Fruit fly (Drosophila melanogaster) whole organism, prepupa: Measurements from ENCODE around the gene Tap42.

Experiments
- CG10631 ChIP-seq: fragments of 200-800 bp; sonication (Bioruptor generic); optimal IDR thresholded peaks from 2 replicates; lab custom pipeline; 2016; ENCODE audit warnings: missing biosample characterization, missing genetic modification characterization
- CG10669 ChIP-seq: fragments of 200-800 bp; sonication (Bioruptor generic); optimal IDR thresholded peaks from 3 replicates; lab custom pipeline; 2018; ENCODE audit warnings: missing biosample characterization, mild to moderate bottlenecking, missing genetic modification characterization, moderate library complexity
- CG11294 ChIP-seq: fragments of 200-800 bp; sonication (Bioruptor generic); IDR thresholded peaks from 2 replicates; pipeline ENCODE4 v1.3.6; 2022; ENCODE audit warnings: missing biosample characterization, missing genetic modification characterization
- CG11762 ChIP-seq: fragments of 200-800 bp; sonication (Bioruptor generic); optimal IDR thresholded peaks from 3 replicates; lab custom pipeline; 2016; ENCODE audit warnings: missing biosample characterization, missing genetic modification characterization; ENCODE audit not compliant: insufficient read depth
- CG11902 ChIP-seq: fragments of 200-800 bp; sonication (Bioruptor generic); optimal IDR thresholded peaks from 3 replicates; lab custom pipeline; 2016; ENCODE audit warnings: missing biosample characterization, missing genetic modification characterization
- CG15336 ChIP-seq: fragments of 200-800 bp; sonication (Bioruptor generic); IDR thresholded peaks from 2 replicates; pipeline ENCODE4 v1.3.6; 2022; ENCODE audit warnings: missing biosample characterization, missing genetic modification characterization
- CG1621 ChIP-seq: fragments of 200-800 bp; sonication (Bioruptor generic); optimal IDR thresholded peaks from 3 replicates; lab custom pipeline; 2018; ENCODE audit warnings: missing biosample characterization, mild to moderate bottlenecking, missing genetic modification characterization
- CG16779 ChIP-seq: fragments of 200-800 bp; sonication (Bioruptor generic); optimal IDR thresholded peaks from 3 replicates; lab custom pipeline; 2017; ENCODE audit warnings: missing biosample characterization, mild to moderate bottlenecking, missing genetic modification characterization
- CG3032 ChIP-seq: fragments of 200-800 bp; optimal IDR thresholded peaks from 2 replicates; lab custom pipeline; 2019; ENCODE audit warnings: missing biosample characterization, mild to moderate bottlenecking, missing genetic modification characterization, moderate library complexity
- CG31627 ChIP-seq: fragments of 200-800 bp; sonication (Bioruptor generic); optimal IDR thresholded peaks from 3 replicates; lab custom pipeline; 2016; ENCODE audit warnings: missing biosample characterization, missing genetic modification characterization
- CG32006 ChIP-seq: fragments of 200-800 bp; sonication (Bioruptor generic); optimal IDR thresholded peaks from 3 replicates; lab custom pipeline; 2017; ENCODE audit warnings: missing biosample characterization, mild to moderate bottlenecking, missing genetic modification characterization
- CG34406 ChIP-seq: fragments of 200-800 bp; sonication (Bioruptor generic); optimal IDR thresholded peaks from 3 replicates; lab custom pipeline; 2016; ENCODE audit warnings: missing biosample characterization, missing genetic modification characterization
- CG3919 ChIP-seq: fragments of 200-800 bp; sonication (Bioruptor generic); optimal IDR thresholded peaks from 3 replicates; lab custom pipeline; 2016; ENCODE audit warnings: missing biosample characterization, missing genetic modification characterization
- CG4318 ChIP-seq: fragments of 200-800 bp; sonication (Bioruptor generic); optimal IDR thresholded peaks from 3 replicates; lab custom pipeline; 2017; ENCODE audit warnings: missing biosample characterization, mild to moderate bottlenecking, missing genetic modification characterization
- CG6163 ChIP-seq: fragments of 200-800 bp; sonication (Bioruptor generic); IDR thresholded peaks from 3 replicates; pipeline ENCODE4 v1.3.6; 2022; ENCODE audit warnings: missing biosample characterization, missing genetic modification characterization
- CG6276 ChIP-seq: fragments of 200-800 bp; sonication (Bioruptor generic); optimal IDR thresholded peaks from 2 replicates; lab custom pipeline; 2017; ENCODE audit warnings: missing biosample characterization, mild to moderate bottlenecking, missing genetic modification characterization
- CG6792 ChIP-seq: fragments of 200-800 bp; sonication (Bioruptor generic); optimal IDR thresholded peaks from 3 replicates; lab custom pipeline; 2016; ENCODE audit warnings: missing biosample characterization, missing genetic modification characterization
- CG6808 ChIP-seq: fragments of 200-800 bp; sonication (Bioruptor generic); optimal IDR thresholded peaks from 3 replicates; lab custom pipeline; 2017; ENCODE audit warnings: missing biosample characterization, missing genetic modification characterization, mild to moderate bottlenecking, moderate library complexity, missing genetic modification reagents
- CG6854 ChIP-seq: fragments of 200-800 bp; sonication (Bioruptor generic); optimal IDR thresholded peaks from 2 replicates; lab custom pipeline; 2017; ENCODE audit warnings: missing biosample characterization, mild to moderate bottlenecking, missing genetic modification characterization
- CG7368 ChIP-seq: fragments of 200-800 bp; sonication (Bioruptor generic); optimal IDR thresholded peaks from 3 replicates; lab custom pipeline; 2016; ENCODE audit warnings: missing biosample characterization, missing genetic modification characterization
- CG8119 ChIP-seq: fragments of 200-800 bp; sonication (Bioruptor generic); IDR thresholded peaks from 3 replicates; pipeline ENCODE4 v1.3.6; 2022; ENCODE audit warnings: missing biosample characterization, missing genetic modification characterization
- CG8319 ChIP-seq: fragments of 200-800 bp; sonication (Bioruptor generic); optimal IDR thresholded peaks from 3 replicates; lab custom pipeline; 2016; ENCODE audit warnings: missing biosample characterization, missing genetic modification characterization
- CG8632 ChIP-seq: fragments of 200-800 bp; sonication (Bioruptor generic); optimal IDR thresholded peaks from 3 replicates; lab custom pipeline; 2016; ENCODE audit warnings: missing biosample characterization, missing genetic modification characterization
- CG9139 ChIP-seq: fragments of 200-800 bp; sonication (Bioruptor generic); optimal IDR thresholded peaks from 3 replicates; lab custom pipeline; 2017; ENCODE audit warnings: missing biosample characterization, mild to moderate bottlenecking, missing genetic modification characterization
- Eip75B ChIP-seq: fragments of 200-800 bp; sonication (Bioruptor generic); optimal IDR thresholded peaks from 3 replicates; lab custom pipeline; 2016; ENCODE audit warnings: missing biosample characterization, missing genetic modification characterization
- Eip78C ChIP-seq: fragments of 200-800 bp; sonication (Bioruptor generic); peaks from one replicate; lab custom pipeline; 2016; ENCODE audit warnings: missing biosample characterization, missing genetic modification characterization
- Eip93F ChIP-seq: fragments of 200-800 bp; sonication (Bioruptor generic); optimal IDR thresholded peaks from 2 replicates; lab custom pipeline; 2016; ENCODE audit warnings: missing biosample characterization, mild to moderate bottlenecking, missing genetic modification characterization
- Ets96B ChIP-seq: fragments of 200-800 bp; optimal IDR thresholded peaks from 2 replicates; lab custom pipeline; 2019; ENCODE audit warnings: missing biosample characterization, mild to moderate bottlenecking, missing genetic modification characterization, moderate library complexity
- Hr38 ChIP-seq: sonication (Bioruptor generic); optimal IDR thresholded peaks from 2 replicates; lab custom pipeline; 2016; ENCODE audit warnings: missing biosample characterization, missing genetic modification characterization
- Hr39 ChIP-seq: fragments of 200-800 bp; sonication (Bioruptor generic); optimal IDR thresholded peaks from 2 replicates; lab custom pipeline; 2016; ENCODE audit warnings: missing biosample characterization, missing genetic modification characterization
- Hr4 ChIP-seq: fragments of 200-800 bp; sonication (Bioruptor generic); optimal IDR thresholded peaks from 3 replicates; lab custom pipeline; 2016; ENCODE audit warnings: missing biosample characterization, missing genetic modification characterization
- Lpt ChIP-seq: fragments of 200-800 bp; sonication (Bioruptor generic); optimal IDR thresholded peaks from 3 replicates; lab custom pipeline; 2016; ENCODE audit warnings: missing biosample characterization, missing genetic modification characterization
- Met ChIP-seq: fragments of 200-800 bp; sonication (Bioruptor generic); optimal IDR thresholded peaks from 3 replicates; lab custom pipeline; 2016; ENCODE audit warnings: missing biosample characterization, missing genetic modification characterization
- OdsH ChIP-seq: fragments of 200-800 bp; sonication (Bioruptor generic); optimal IDR thresholded peaks from 3 replicates; lab custom pipeline; 2016; ENCODE audit warnings: missing biosample characterization, missing genetic modification characterization
- Smox ChIP-seq: fragments of 200-800 bp; sonication (Bioruptor generic); optimal IDR thresholded peaks from 3 replicates; lab custom pipeline; 2016; ENCODE audit warnings: missing biosample characterization, missing genetic modification characterization
- Sox102F ChIP-seq: fragments of 200-800 bp; sonication (Bioruptor generic); optimal IDR thresholded peaks from 2 replicates; lab custom pipeline; 2016; ENCODE audit warnings: missing biosample characterization, mild to moderate bottlenecking, missing genetic modification characterization
- Sox15 ChIP-seq: fragments of 200-800 bp; sonication (Bioruptor generic); optimal IDR thresholded peaks from 3 replicates; lab custom pipeline; 2016; ENCODE audit warnings: missing biosample characterization, missing genetic modification characterization
- acj6 ChIP-seq: fragments of 200-800 bp; sonication (Bioruptor generic); optimal IDR thresholded peaks from 3 replicates; lab custom pipeline; 2016; ENCODE audit warnings: missing biosample characterization, missing genetic modification characterization
- cyc ChIP-seq: fragments of 200-800 bp; sonication (Bioruptor generic); optimal IDR thresholded peaks from 3 replicates; lab custom pipeline; 2016; ENCODE audit warnings: missing biosample characterization, missing genetic modification characterization
- dac ChIP-seq: fragments of 200-800 bp; sonication (Bioruptor generic); optimal IDR thresholded peaks from 2 replicates; lab custom pipeline; 2017; ENCODE audit warnings: missing biosample characterization, mild to moderate bottlenecking, missing genetic modification characterization
- eg ChIP-seq: fragments of 200-800 bp; sonication (Bioruptor generic); IDR thresholded peaks from 3 replicates; pipeline ENCODE4 v1.3.6; 2022; ENCODE audit warnings: missing biosample characterization, missing genetic modification characterization
- esn ChIP-seq: fragments of 200-800 bp; sonication (Bioruptor generic); optimal IDR thresholded peaks from 2 replicates; lab custom pipeline; 2016; ENCODE audit warnings: missing biosample characterization, mild to moderate bottlenecking, missing genetic modification characterization, moderate library complexity
- fd59A ChIP-seq: fragments of 200-800 bp; sonication (Bioruptor generic); optimal IDR thresholded peaks from 2 replicates; lab custom pipeline; 2017; ENCODE audit warnings: missing biosample characterization, mild to moderate bottlenecking, missing genetic modification characterization, missing genetic modification reagents
- fkh ChIP-seq: fragments of 200-800 bp; sonication (Bioruptor generic); optimal IDR thresholded peaks from 3 replicates; lab custom pipeline; 2017; ENCODE audit warnings: missing biosample characterization, mild to moderate bottlenecking, missing genetic modification characterization, moderate library complexity
- lz ChIP-seq: fragments of 200-800 bp; sonication (Bioruptor generic); optimal IDR thresholded peaks from 3 replicates; lab custom pipeline; 2016; ENCODE audit warnings: missing biosample characterization, missing genetic modification characterization
- net ChIP-seq: fragments of 200-800 bp; sonication (Bioruptor generic); optimal IDR thresholded peaks from 3 replicates; lab custom pipeline; 2016; ENCODE audit warnings: missing biosample characterization, missing genetic modification characterization
- pdm3 ChIP-seq: fragments of 200-800 bp; sonication (Bioruptor generic); optimal IDR thresholded peaks from 3 replicates; lab custom pipeline; 2016; ENCODE audit warnings: missing biosample characterization, missing genetic modification characterization
- salr ChIP-seq, 2 experiments: fragments of 200-800 bp; sonication (Bioruptor generic); optimal IDR thresholded peaks; 3 replicates each; lab custom pipeline; 2016 to 2018; ENCODE audit warnings: missing biosample characterization in 2 of 2, missing genetic modification characterization in 2 of 2, mild to moderate bottlenecking in 1 of 2
- spab ChIP-seq: fragments of 200-800 bp; sonication (Bioruptor generic); optimal IDR thresholded peaks from 2 replicates; lab custom pipeline; 2017; ENCODE audit warnings: missing biosample characterization, mild to moderate bottlenecking, missing genetic modification characterization, missing genetic modification reagents
- ss ChIP-seq, 2 experiments: fragments of 200-800 bp; sonication (Bioruptor generic); optimal IDR thresholded peaks; 2 replicates in 1 of 2; 3 replicates in 1 of 2; lab custom pipeline; 2017 to 2018; ENCODE audit warnings: mild to moderate bottlenecking in 2 of 2, missing biosample characterization in 2 of 2, missing genetic modification characterization in 2 of 2, moderate library complexity in 1 of 2
- svp ChIP-seq: fragments of 200-800 bp; sonication (Bioruptor generic); peaks from one replicate; lab custom pipeline; 2016; ENCODE audit warnings: missing biosample characterization, missing genetic modification characterization
- topi ChIP-seq: fragments of 200-800 bp; sonication (Bioruptor generic); optimal IDR thresholded peaks from 3 replicates; lab custom pipeline; 2016; ENCODE audit warnings: missing biosample characterization, missing genetic modification characterization
- vri ChIP-seq: fragments of 200-800 bp; sonication (Bioruptor generic); optimal IDR thresholded peaks from 3 replicates; lab custom pipeline; 2016; ENCODE audit warnings: missing biosample characterization, mild to moderate bottlenecking, missing genetic modification characterization

Tap42 gene

dm6 chr2L:13398614-13399161 is 31.3 kb downstream of the Tap42 start, which contains the start of the genes CG10859 and CG7110:
Gene CG10859 (minus strand): TSS chr2L:13398664.
Gene CG7110 (plus strand): TSS chr2L:13398991.
- TF ChIP-seq Ets96B (tag; lab: Kevin White, UChicago) (no peak), Eip75B (GFP tag; lab: Kevin White, UChicago) (no peak), pdm3 (GFP tag; lab: Kevin White, UChicago) (no peak), CG31627 (GFP tag; lab: Kevin White, UChicago) (no peak), CG6276 (no peak), net (GFP tag; lab: Kevin White, UChicago) (no peak), OdsH (GFP tag; lab: Kevin White, UChicago) (peak; percentile 19), CG11294 (GFP tag; lab: Robert Waterston, UW) (no peak), spab (GFP tag; lab: Kevin White, UChicago) (no peak), cyc (GFP tag; lab: Kevin White, UChicago) (peak; percentile 2), Hr4 (GFP tag; lab: Kevin White, UChicago) (no peak), CG6854 (GFP tag; lab: Kevin White, UChicago) (no peak), CG15336 (no peak), lz (GFP tag; lab: Kevin White, UChicago) (peak; percentile 25), Sox15 (GFP tag; lab: Kevin White, UChicago) (no peak), Sox102F (GFP tag; lab: Kevin White, UChicago) (peak; percentile 12), CG34406 (peak; percentile 25), Smox (GFP tag; lab: Kevin White, UChicago) (no peak), CG9139 (GFP tag; lab: Kevin White, UChicago) (no peak), CG3919 (GFP tag; lab: Kevin White, UChicago) (peak; percentile 26), ss (GFP tag; optimal IDR thresholded peaks at IDR 0.05; lab: Kevin White, UChicago) (peak in 1 of 2 experiments; percentile 40), CG4318 (GFP tag; lab: Kevin White, UChicago) (no peak), Eip78C (GFP tag; lab: Kevin White, UChicago) (peak; percentile 83), fd59A (no peak), Hr39 (GFP tag; lab: Kevin White, UChicago) (no peak), vri (GFP tag; lab: Kevin White, UChicago) (no peak), CG11762 (GFP tag; lab: Kevin White, UChicago) (no peak), CG11902 (GFP tag; lab: Kevin White, UChicago) (no peak), Eip93F (no peak), CG8319 (GFP tag; lab: Kevin White, UChicago) (no peak), CG6808 (GFP tag; lab: Kevin White, UChicago) (no peak), Met (peak; percentile 33), CG16779 (tag; lab: Kevin White, UChicago) (no peak), CG7368 (GFP tag; lab: Kevin White, UChicago) (no peak), CG10669 (peak; percentile 10), Hr38 (GFP tag; lab: Kevin White, UChicago) (no peak), CG6163 (GFP tag; lab: Robert Waterston, UW) (no peak), dac (GFP tag; lab: Kevin White, UChicago) (no peak), CG32006 (GFP tag; lab: Kevin White, UChicago) (no peak), Lpt (GFP tag; lab: Kevin White, UChicago) (no peak), svp (GFP tag; lab: Kevin White, UChicago) (no peak), CG10631 (GFP tag; lab: Kevin White, UChicago) (no peak), CG3032 (peak; percentile 12), CG8119 (GFP tag; lab: Robert Waterston, UW) (no peak), CG8632 (GFP tag; lab: Kevin White, UChicago) (peak; percentile 3), topi (GFP tag; lab: Kevin White, UChicago) (peak; percentile 27), acj6 (GFP tag; lab: Kevin White, UChicago) (no peak), CG6792 (GFP tag; lab: Kevin White, UChicago) (no peak), fkh (GFP tag; lab: Kevin White, UChicago) (no peak), CG1621 (tag; lab: Kevin White, UChicago) (no peak), esn (GFP tag; lab: Kevin White, UChicago) (peak; percentile 27), salr (GFP tag; optimal IDR thresholded peaks at IDR 0.05; lab: Kevin White, UChicago) (no peak), eg (no peak)
